Fruit fly (Drosophila melanogaster): ENCODE data around the gene Zmynd10.

Gene Zmynd10

dm6 chr3L:13015823-13016465 lies 10.3 kb downstream of the Zmynd10 start, which contains the start of gene CG11267 (continued):
- TF ChIP-seq CG12071 (GFP tag; optimal IDR thresholded peaks at IDR 0.05) (peak; percentile 85), CG32772 (GFP tag; IDR thresholded peaks at IDR 0.05) (peak; percentile 90), CG18476 (GFP tag; optimal IDR thresholded peaks at IDR 0.05) (peak; percentile 72), CG17829 (tag; optimal IDR thresholded peaks at IDR 0.05) (peak; percentile 75), eve (GFP tag; optimal IDR thresholded peaks at IDR 0.05) (peak in 1 of 2 experiments; percentile 88), HmgD (GFP tag; optimal IDR thresholded peaks at IDR 0.05) (peak; percentile 76), B-H2 (GFP tag; optimal IDR thresholded peaks at IDR 0.05) (peak; percentile 39), gro (GFP tag; optimal IDR thresholded peaks at IDR 0.05) (peak; percentile 67), CG7745 (tag; optimal IDR thresholded peaks at IDR 0.05) (no peak), CG8281 (tag; optimal IDR thresholded peaks at IDR 0.05) (peak; percentile 70), Hmx (GFP tag; optimal IDR thresholded peaks at IDR 0.05) (peak; percentile 12), Dp (GFP tag; optimal IDR thresholded peaks at IDR 0.05) (no peak), CG13296 (GFP tag; optimal IDR thresholded peaks at IDR 0.05) (peak; percentile 91), CG11723 (GFP tag; optimal IDR thresholded peaks at IDR 0.05) (peak; percentile 49), Hr78 (GFP tag; optimal IDR thresholded peaks at IDR 0.05) (peak in 1 of 2 experiments; percentile 2), gcm (GFP tag; optimal IDR thresholded peaks at IDR 0.05) (peak; percentile 73), stc (GFP tag; IDR thresholded peaks at IDR 0.05) (peak; percentile 94), CG13775 (GFP tag; optimal IDR thresholded peaks at IDR 0.05) (peak; percentile 69), jing (GFP tag; optimal IDR thresholded peaks at IDR 0.05) (peak; percentile 32), Neu2 (GFP tag; optimal IDR thresholded peaks at IDR 0.05; ENCODE audit: borderline replicate concordance) (no peak), CG12769 (tag; optimal IDR thresholded peaks at IDR 0.05) (peak; percentile 83), CG8388 (GFP tag; optimal IDR thresholded peaks at IDR 0.05) (peak; percentile 80), btn (GFP tag; optimal IDR thresholded peaks at IDR 0.05) (peak; percentile 34), Atf6 (GFP tag; IDR thresholded peaks at IDR 0.05) (peak; percentile 93), wor (GFP tag; IDR thresholded peaks at IDR 0.05) (peak; percentile 51; the same call in 1 of the 2 replicates), tll (GFP tag; optimal IDR thresholded peaks at IDR 0.05) (no peak), nerfin-1 (tag; optimal IDR thresholded peaks at IDR 0.05) (peak; percentile 79), Sox100B (GFP tag; optimal IDR thresholded peaks at IDR 0.05) (peak; percentile 86), Dek (tag; optimal IDR thresholded peaks at IDR 0.05) (peak; percentile 85), tap (tag; optimal IDR thresholded peaks at IDR 0.05) (peak; percentile 88), CG3281 (GFP tag; optimal IDR thresholded peaks at IDR 0.05) (peak; percentile 90), CG10209 (GFP tag; optimal IDR thresholded peaks at IDR 0.05) (peak; percentile 75), Awh (GFP tag; IDR thresholded peaks at IDR 0.05) (peak; percentile 87), croc (GFP tag; conservative IDR thresholded peaks at IDR 0.05) (peak; percentile 56), abd-A (tag; optimal IDR thresholded peaks at IDR 0.05) (no peak), mld (GFP tag; IDR thresholded peaks at IDR 0.05; ENCODE audit: partially characterized antibody) (no peak), CG10431 (GFP tag; optimal IDR thresholded peaks at IDR 0.05) (peak; percentile 13), CG12155 (GFP tag; optimal IDR thresholded peaks at IDR 0.05) (peak; percentile 68), Sry-δ (GFP tag; optimal IDR thresholded peaks at IDR 0.05) (peak; percentile 32), Oaz (GFP tag; IDR thresholded peaks at IDR 0.05) (peak; percentile 95), gem (tag; optimal IDR thresholded peaks at IDR 0.05) (peak; percentile 89), Mrtf (GFP tag; IDR thresholded peaks at IDR 0.05) (peak; percentile 82), sr (GFP tag; IDR thresholded peaks at IDR 0.05) (peak; percentile 66), YL-1 (GFP tag; optimal IDR thresholded peaks at IDR 0.05) (peak; percentile 39), dysf (GFP tag; IDR thresholded peaks at IDR 0.05) (peak; percentile 94), CG17186 (GFP tag; optimal IDR thresholded peaks at IDR 0.05) (peak; percentile 42), Hsf (GFP tag; optimal IDR thresholded peaks at IDR 0.05) (peak; percentile 82), sug (tag; optimal IDR thresholded peaks at IDR 0.05) (peak; percentile 91), CG3838 (GFP tag; optimal IDR thresholded peaks at IDR 0.05) (no peak)
